Fruit fly (Drosophila melanogaster): Measurements from ENCODE around the gene CG9396.

The CG9396 gene

DNA sequence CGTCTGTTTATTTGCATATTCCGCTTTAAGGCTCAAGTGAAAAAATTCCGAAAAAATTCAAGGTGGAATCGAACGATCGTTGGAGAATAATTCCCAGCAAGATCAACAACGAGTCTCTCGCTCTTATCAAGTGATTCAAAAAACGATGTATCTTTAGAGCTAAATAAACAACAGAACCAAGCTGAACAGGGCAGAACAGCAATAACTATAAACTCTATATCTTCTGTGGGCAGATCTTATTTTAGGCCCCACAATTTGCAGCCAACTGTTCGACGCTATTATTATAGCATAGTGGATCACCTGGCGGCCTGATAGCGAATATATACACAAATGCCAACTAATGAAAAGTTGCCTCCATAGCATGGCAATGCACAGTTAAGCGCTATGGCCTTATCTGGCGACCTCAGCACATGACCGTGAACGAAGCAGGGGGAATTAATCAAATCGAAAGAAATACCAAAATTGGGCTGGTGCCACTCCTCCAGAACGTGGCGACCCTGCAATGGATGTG, 42.0 kb downstream of the CG9396 start (continued):
- TF ChIP-seq chinmo (GFP tag; IDR thresholded peaks at IDR 0.05; ENCODE audit: partially characterized antibody), result peak; percentile 82; the same call in 2 of the 4 replicates
- no peak for TF ChIP-seq zfh2 (GFP tag; optimal IDR thresholded peaks at IDR 0.05)
- TF ChIP-seq Pdp1 (GFP tag; optimal IDR thresholded peaks at IDR 0.05), result peak in 1 of 2 experiments; percentile 51
- TF ChIP-seq Deaf1 (tag; optimal IDR thresholded peaks at IDR 0.05), result peak; percentile 7
- 0 out of 2 replicates have a peak, but pooled peaks have one; percentile 8 for TF ChIP-seq slbo (GFP tag; IDR thresholded peaks at IDR 0.05)
- peak; percentile 18 for TF ChIP-seq BtbVII (GFP tag; optimal IDR thresholded peaks at IDR 0.05)
- TF ChIP-seq Hr78 (GFP tag; optimal IDR thresholded peaks at IDR 0.05), result peak in 1 of 2 experiments; percentile 67
- peak; percentile 19 for TF ChIP-seq her (GFP tag; optimal IDR thresholded peaks at IDR 0.05)
- TF ChIP-seq CG6254 (GFP tag; optimal IDR thresholded peaks at IDR 0.05), result no peak
- TF ChIP-seq sisA (GFP tag; IDR thresholded peaks at IDR 0.05), result no peak
- no peak for TF ChIP-seq CG32532 (GFP tag; IDR thresholded peaks at IDR 0.05)
- peak; percentile 51 for TF ChIP-seq CG2120 (GFP tag; optimal IDR thresholded peaks at IDR 0.05)
- TF ChIP-seq grn (GFP tag; optimal IDR thresholded peaks at IDR 0.05), result peak; percentile 41
- TF ChIP-seq abd-A (tag; optimal IDR thresholded peaks at IDR 0.05), result peak; percentile 33
- TF ChIP-seq tna (GFP tag; IDR thresholded peaks at IDR 0.05; ENCODE audit: partially characterized antibody), result 0 out of 2 replicates have a peak, but pooled peaks have one; percentile 15
- TF ChIP-seq sug (tag; optimal IDR thresholded peaks at IDR 0.05), result peak; percentile 81
- peak; percentile 73 for TF ChIP-seq cwo (GFP tag; optimal IDR thresholded peaks at IDR 0.05)
- peak; percentile 69 for TF ChIP-seq sd (tag; optimal IDR thresholded peaks at IDR 0.05)
- no peak for TF ChIP-seq Atf-2 (GFP tag; optimal IDR thresholded peaks at IDR 0.05)
- TF ChIP-seq CG15269 (tag; optimal IDR thresholded peaks at IDR 0.05), result peak; percentile 9
- TF ChIP-seq lab (GFP tag; optimal IDR thresholded peaks at IDR 0.05), result peak; percentile 45
- TF ChIP-seq CG17328 (GFP tag; IDR thresholded peaks at IDR 0.05), result no peak
- TF ChIP-seq stwl (tag; optimal IDR thresholded peaks at IDR 0.05), result no peak

dm6 chr3R:9527907-9528842, 43.2 kb downstream of the CG9396 start:
- no peak for TF ChIP-seq CG7745 (tag; optimal IDR thresholded peaks at IDR 0.05)
- peak; percentile 46; the same call in 1 of the 2 replicates for TF ChIP-seq Dref (GFP tag; IDR thresholded peaks at IDR 0.05)
- TF ChIP-seq CG4404 (GFP tag; IDR thresholded peaks at IDR 0.05), result peak; percentile 70
- peak; percentile 45 for TF ChIP-seq CG3065 (GFP tag; optimal IDR thresholded peaks at IDR 0.05)
- peak; percentile 90 for TF ChIP-seq Dad (GFP tag; optimal IDR thresholded peaks at IDR 0.05)
- TF ChIP-seq Usf (GFP tag; optimal IDR thresholded peaks at IDR 0.05), result peak; percentile 3
- TF ChIP-seq wor (GFP tag; IDR thresholded peaks at IDR 0.05), result peak; percentile 48; the same call in 1 of the 2 replicates
- TF ChIP-seq CG34376 (GFP tag; optimal IDR thresholded peaks at IDR 0.05), result peak; percentile 91
- TF ChIP-seq CG10979 (tag; optimal IDR thresholded peaks at IDR 0.05), result peak; percentile 68
- no peak for TF ChIP-seq CG11723 (GFP tag; optimal IDR thresholded peaks at IDR 0.05)
- TF ChIP-seq zen2 (GFP tag; IDR thresholded peaks at IDR 0.05; ENCODE audit: partially characterized antibody), result no peak
- TF ChIP-seq salm (tag; optimal IDR thresholded peaks at IDR 0.05), result peak; percentile 65
- peak; percentile 81 for TF ChIP-seq CG2712 (tag; optimal IDR thresholded peaks at IDR 0.05)
- TF ChIP-seq h (optimal IDR thresholded peaks at IDR 0.05), result no peak
- TF ChIP-seq pum (GFP tag; optimal IDR thresholded peaks at IDR 0.05), result peak; percentile 82
- TF ChIP-seq CG1647 (GFP tag; optimal IDR thresholded peaks at IDR 0.05), result peak; percentile 94
- peak; percentile 93 for TF ChIP-seq ems (GFP tag; optimal IDR thresholded peaks at IDR 0.05)
- TF ChIP-seq kni (GFP tag; optimal IDR thresholded peaks at IDR 0.05), result no peak
- peak; percentile 80 for TF ChIP-seq CG12219 (GFP tag; optimal IDR thresholded peaks at IDR 0.05)
- TF ChIP-seq Ada2b (GFP tag; IDR thresholded peaks at IDR 0.05), result peak; percentile 96
- peak; percentile 5 for TF ChIP-seq cg (GFP tag; optimal IDR thresholded peaks at IDR 0.05)
- TF ChIP-seq Hr3 (GFP tag; optimal IDR thresholded peaks at IDR 0.05), result peak; percentile 64
- TF ChIP-seq Mad (GFP tag; optimal IDR thresholded peaks at IDR 0.05), result peak; percentile 74
- peak; percentile 17 for TF ChIP-seq CG7271 (tag; optimal IDR thresholded peaks at IDR 0.05)
- TF ChIP-seq CG31224 (GFP tag; IDR thresholded peaks at IDR 0.05), result peak; percentile 90

All from whole organism, embryonic.